Worm (Caenorhabditis elegans): ENCODE measurements around the gene ZK666.12.

- TF ChIP-seq alr-1 (tag; optimal IDR thresholded peaks at IDR 0.05; ENCODE audit: borderline replicate concordance) (no peak), nhr-237 (tag; optimal IDR thresholded peaks at IDR 0.05) (no peak), unc-130 (tag; optimal IDR thresholded peaks at IDR 0.05) (no peak), efl-1 (optimal IDR thresholded peaks at IDR 0.05) (no peak), efl-1 (GFP tag; optimal IDR thresholded peaks at IDR 0.05 in 1 of 2) (no peak), lin-35 (GFP tag; optimal IDR thresholded peaks at IDR 0.05) (no peak), ztf-4 (tag; optimal IDR thresholded peaks at IDR 0.05) (no peak), pag-3 (tag; optimal IDR thresholded peaks at IDR 0.05; ENCODE audit: borderline replicate concordance, insufficient read depth) (no peak), lsy-2 (tag; optimal IDR thresholded peaks at IDR 0.05) (no peak), fkh-10 (GFP tag; optimal IDR thresholded peaks at IDR 0.05) (no peak)
These were observed 43.4 kb upstream of the ZK666.12 start, which contains the start of gene ZK673.4 for ce11 chrII:10452620-10453019.

Data from whole organism, L1 larva.